Worm (Caenorhabditis elegans) whole organism, L4 larva: ENCODE measurements around the gene arl-5.
A peak's percentile ranks its signal among the peaks of the same experiment; 100 is the strongest.
"Not testable (repeated sequence)": the region's sequence is repeated elsewhere in the genome, so short reads cannot be mapped to it uniquely, and the experiment has no call there.

Experiments
- D1046.2 ChIP-seq: fragments of 200-800 bp; sonication (Bioruptor generic); IDR thresholded peaks from 2 replicates; pipeline ENCODE4 v1.3.6; 2022; ENCODE audit warnings: missing genetic modification characterization, missing compliant biosample characterization
- F26F4.8 ChIP-seq: fragments of 200-800 bp; sonication (Bioruptor generic); conservative IDR thresholded peaks from 2 replicates; pipeline ENCODE4 v1.3.6; 2022; ENCODE audit warnings: missing genetic modification characterization, missing compliant biosample characterization
- F37D6.2 ChIP-seq: sonication (generic microtip); optimal IDR thresholded peaks from 2 replicates; lab custom pipeline; 2016; ENCODE audit warnings: mild to moderate bottlenecking, missing genetic modification characterization, missing compliant biosample characterization
- F44E2.7 ChIP-seq: fragments of 200-800 bp; sonication (Bioruptor generic); IDR thresholded peaks from 2 replicates; pipeline ENCODE4 v2.1.2; 2022; ENCODE audit warnings: missing genetic modification characterization, missing compliant biosample characterization
- F49E8.2 ChIP-seq: sonication (generic microtip); optimal IDR thresholded peaks from 2 replicates; lab custom pipeline; 2016; ENCODE audit warnings: missing compliant biosample characterization, mild to moderate bottlenecking, missing genetic modification characterization, borderline replicate concordance
- Y105C5A.15 ChIP-seq: fragments of 200-800 bp; sonication (Bioruptor generic); IDR thresholded peaks from 2 replicates; pipeline ENCODE4 v1.3.6; 2022; ENCODE audit warnings: missing genetic modification characterization, missing compliant biosample characterization
- Y48G9A.11 ChIP-seq: fragments of 200-800 bp; sonication (Bioruptor generic); IDR thresholded peaks from 2 replicates; pipeline ENCODE4 v1.3.6; 2022; ENCODE audit warnings: missing genetic modification reagents, missing genetic modification characterization, missing compliant biosample characterization
- Y5F2A.4 ChIP-seq: fragments of 200-800 bp; sonication (Bioruptor generic); optimal IDR thresholded peaks from 2 replicates; lab custom pipeline; 2018; ENCODE audit warnings: mild to moderate bottlenecking, missing genetic modification characterization, missing compliant biosample characterization
- ZK337.2 ChIP-seq: fragments of 200-800 bp; sonication (Bioruptor generic); IDR thresholded peaks from 2 replicates; pipeline ENCODE4 v1.3.6; 2022; ENCODE audit warnings: missing genetic modification reagents, missing genetic modification characterization, missing compliant biosample characterization
- aly-2 ChIP-seq: sonication (generic microtip); optimal IDR thresholded peaks from 2 replicates; lab custom pipeline; 2018; ENCODE audit warnings: missing biosample characterization, missing genetic modification characterization
- ama-1 ChIP-seq: fragments of 150-350 bp; optimal IDR thresholded peaks from 2 replicates; lab custom pipeline; 2014; ENCODE audit warnings: inconsistent platforms, mixed read lengths
- arid-1 ChIP-seq: fragments of 200-800 bp; sonication (Bioruptor generic); conservative IDR thresholded peaks from 2 replicates; pipeline ENCODE4 v1.3.6; 2022; ENCODE audit warnings: missing genetic modification reagents, missing genetic modification characterization, missing compliant biosample characterization
- attf-4 ChIP-seq: sonication (generic microtip); optimal IDR thresholded peaks from 3 replicates; lab custom pipeline; 2017; ENCODE audit warnings: missing biosample characterization, missing genetic modification characterization
- ceh-20 ChIP-seq: fragments of 200-800 bp; sonication (Bioruptor generic); IDR thresholded peaks from 2 replicates; pipeline ENCODE4 v1.3.6; 2022; ENCODE audit warnings: missing genetic modification reagents, missing genetic modification characterization, missing compliant biosample characterization
- ceh-28 ChIP-seq: fragments of 150-350 bp; optimal IDR thresholded peaks from 2 replicates; lab custom pipeline; 2014; ENCODE audit warnings: missing biosample characterization, missing genetic modification reagents, missing genetic modification characterization
- ceh-32 ChIP-seq: sonication (generic microtip); optimal IDR thresholded peaks from 2 replicates; lab custom pipeline; 2016; ENCODE audit warnings: mild to moderate bottlenecking, missing genetic modification characterization, missing compliant biosample characterization; ENCODE audit not compliant: poor library complexity
- ceh-62 ChIP-seq: sonication (generic microtip); optimal IDR thresholded peaks from 2 replicates; lab custom pipeline; 2017; ENCODE audit warnings: missing biosample characterization, missing genetic modification characterization
- ctbp-1 ChIP-seq: fragments of 200-800 bp; sonication (Bioruptor generic); IDR thresholded peaks from 2 replicates; pipeline ENCODE4 v1.3.6; 2022; ENCODE audit warnings: missing genetic modification reagents, missing genetic modification characterization, missing compliant biosample characterization
- daf-16 ChIP-seq, 3 experiments: sonication (generic microtip); optimal IDR thresholded peaks; 2 replicates each; lab custom pipeline; 2016 to 2017; ENCODE audit warnings: missing genetic modification characterization in 3 of 3, missing genetic modification reagents in 3 of 3, mild to moderate bottlenecking in 2 of 3, missing compliant biosample characterization in 2 of 3, missing biosample characterization in 1 of 3, moderate library complexity in 1 of 3
- dmd-8 ChIP-seq: fragments of 200-800 bp; sonication (Bioruptor generic); IDR thresholded peaks from 2 replicates; pipeline ENCODE4 v1.3.6; 2022; ENCODE audit warnings: missing genetic modification characterization, missing compliant biosample characterization
- dmd-9 ChIP-seq: fragments of 200-800 bp; sonication (Bioruptor generic); IDR thresholded peaks from 2 replicates; pipeline ENCODE4 v1.3.6; 2022; ENCODE audit warnings: missing genetic modification reagents, missing genetic modification characterization, missing compliant biosample characterization
- dpl-1 ChIP-seq: fragments of 150-350 bp; optimal IDR thresholded peaks from 2 replicates; lab custom pipeline; 2014; ENCODE audit warnings: missing biosample characterization, missing genetic modification reagents, missing genetic modification characterization
- hmg-1.1 ChIP-seq: fragments of 200-800 bp; sonication (Bioruptor generic); IDR thresholded peaks from 2 replicates; pipeline ENCODE4 v1.3.6; 2022; ENCODE audit warnings: missing genetic modification reagents, missing genetic modification characterization, missing compliant biosample characterization
- lim-7 ChIP-seq: fragments of 200-800 bp; sonication (Bioruptor generic); IDR thresholded peaks from 2 replicates; pipeline ENCODE4 v1.3.6; 2022; ENCODE audit warnings: missing genetic modification characterization, missing compliant biosample characterization
- lin-1 ChIP-seq: fragments of 200-800 bp; sonication (Bioruptor generic); IDR thresholded peaks from 2 replicates; pipeline ENCODE4 v1.3.6; 2022; ENCODE audit warnings: missing genetic modification reagents, missing genetic modification characterization, missing compliant biosample characterization
- lin-29 ChIP-seq: fragments of 200-800 bp; sonication (Bioruptor generic); IDR thresholded peaks from 2 replicates; pipeline ENCODE4 v1.3.6; 2022; ENCODE audit warnings: missing genetic modification reagents, missing genetic modification characterization, missing compliant biosample characterization
- lin-38 ChIP-seq: fragments of 200-800 bp; sonication (Bioruptor generic); IDR thresholded peaks from 2 replicates; pipeline ENCODE4 v1.3.6; 2022; ENCODE audit warnings: missing genetic modification reagents, missing genetic modification characterization, missing compliant biosample characterization
- lin-39 ChIP-seq: fragments of 150-350 bp; optimal IDR thresholded peaks from 2 replicates; lab custom pipeline; 2014; ENCODE audit warnings: missing biosample characterization, missing genetic modification reagents, missing genetic modification characterization
- madf-5 ChIP-seq, 2 experiments: fragments of 200-800 bp; sonication (Bioruptor generic); IDR thresholded peaks; 2 replicates each; pipeline ENCODE4 v1.3.6; 2022; ENCODE audit warnings: missing compliant biosample characterization in 2 of 2, missing genetic modification characterization in 2 of 2
- madf-9 ChIP-seq: fragments of 200-800 bp; sonication (Bioruptor generic); conservative IDR thresholded peaks from 2 replicates; pipeline ENCODE4 v1.3.6; 2022; ENCODE audit warnings: missing genetic modification reagents, missing genetic modification characterization, missing compliant biosample characterization
- mdt-29 ChIP-seq: fragments of 200-800 bp; sonication (Bioruptor generic); IDR thresholded peaks from 2 replicates; pipeline ENCODE4 v1.3.6; 2022; ENCODE audit warnings: missing genetic modification reagents, missing genetic modification characterization, missing compliant biosample characterization
- mep-1 ChIP-seq: fragments of 150-350 bp; sonication (generic microtip); optimal IDR thresholded peaks from 3 replicates; lab custom pipeline; 2014; ENCODE audit warnings: missing biosample characterization, missing genetic modification characterization
- nhr-10 ChIP-seq: fragments of 150-350 bp; optimal IDR thresholded peaks from 2 replicates; lab custom pipeline; 2014; ENCODE audit warnings: missing biosample characterization, missing genetic modification characterization
- nhr-102 ChIP-seq: sonication (generic microtip); optimal IDR thresholded peaks from 2 replicates; lab custom pipeline; 2016; ENCODE audit warnings: mild to moderate bottlenecking, missing genetic modification characterization, moderate library complexity, missing compliant biosample characterization
- nhr-237 ChIP-seq: sonication (generic microtip); optimal IDR thresholded peaks from 2 replicates; lab custom pipeline; 2017; ENCODE audit warnings: missing biosample characterization, missing genetic modification characterization
- nhr-41 ChIP-seq: fragments of 200-800 bp; sonication (Bioruptor generic); IDR thresholded peaks from 2 replicates; pipeline ENCODE4 v1.3.6; 2022; ENCODE audit warnings: missing genetic modification reagents, missing genetic modification characterization, missing compliant biosample characterization
- nhr-77 ChIP-seq: fragments of 150-350 bp; optimal IDR thresholded peaks from 2 replicates; lab custom pipeline; 2014; ENCODE audit warnings: missing biosample characterization, missing genetic modification characterization
- pha-4 ChIP-seq, 2 experiments: fragments of 150-350 bp in 1 of 2; fragments of 200-800 bp in 1 of 2; sonication (Bioruptor generic) in 1 of 2; IDR thresholded peaks in 1 of 2; optimal IDR thresholded peaks in 1 of 2; 2 replicates each; pipeline versions ENCODE4 v1.3.6 to Lab custom; 2014 to 2022; ENCODE audit warnings: missing genetic modification characterization in 2 of 2, missing genetic modification reagents in 2 of 2, missing biosample characterization in 1 of 2, missing compliant biosample characterization in 1 of 2
- sdz-12 ChIP-seq: fragments of 200-800 bp; sonication (Bioruptor generic); optimal IDR thresholded peaks from 2 replicates; lab custom pipeline; 2018; ENCODE audit warnings: mild to moderate bottlenecking, missing genetic modification characterization, missing compliant biosample characterization
- snpc-1.2 ChIP-seq: fragments of 200-800 bp; sonication (Bioruptor generic); IDR thresholded peaks from 2 replicates; pipeline ENCODE4 v1.3.6; 2022; ENCODE audit warnings: missing genetic modification reagents, missing genetic modification characterization, missing compliant biosample characterization
- snpc-4 ChIP-seq: fragments of 150-350 bp; optimal IDR thresholded peaks from 2 replicates; lab custom pipeline; 2014; ENCODE audit warnings: missing biosample characterization, missing genetic modification characterization
- spr-3 ChIP-seq: fragments of 200-800 bp; sonication (Bioruptor generic); optimal IDR thresholded peaks from 2 replicates; lab custom pipeline; 2018; ENCODE audit warnings: mild to moderate bottlenecking, missing genetic modification characterization, missing compliant biosample characterization
- tra-1 ChIP-seq: fragments of 200-800 bp; sonication (Bioruptor generic); IDR thresholded peaks from 2 replicates; pipeline ENCODE4 v1.3.6; 2022; ENCODE audit warnings: missing genetic modification reagents, missing genetic modification characterization, missing compliant biosample characterization
- unc-39 ChIP-seq: sonication (generic microtip); optimal IDR thresholded peaks from 2 replicates; lab custom pipeline; 2017; ENCODE audit warnings: missing biosample characterization, missing genetic modification characterization
- unc-62 ChIP-seq, 3 experiments: fragments of 150-350 bp in 1 of 3; sonication (generic microtip); optimal IDR thresholded peaks in 2 of 3; peaks in 1 of 3; 1 replicate in 1 of 3; 2 replicates in 2 of 3; lab custom pipeline; 2014 to 2017; ENCODE audit warnings: missing biosample characterization in 3 of 3, missing genetic modification characterization in 3 of 3, missing genetic modification reagents in 3 of 3, missing genotype in 1 of 3
- vab-7 ChIP-seq: fragments of 200-800 bp; sonication (Bioruptor generic); IDR thresholded peaks from 2 replicates; pipeline ENCODE4 v1.3.6; 2022; ENCODE audit warnings: missing genetic modification reagents, missing genetic modification characterization, missing compliant biosample characterization
- zfp-2 ChIP-seq: sonication (generic microtip); optimal IDR thresholded peaks from 2 replicates; lab custom pipeline; 2016; ENCODE audit warnings: mild to moderate bottlenecking, missing genetic modification characterization, missing compliant biosample characterization

The arl-5 gene

DNA sequence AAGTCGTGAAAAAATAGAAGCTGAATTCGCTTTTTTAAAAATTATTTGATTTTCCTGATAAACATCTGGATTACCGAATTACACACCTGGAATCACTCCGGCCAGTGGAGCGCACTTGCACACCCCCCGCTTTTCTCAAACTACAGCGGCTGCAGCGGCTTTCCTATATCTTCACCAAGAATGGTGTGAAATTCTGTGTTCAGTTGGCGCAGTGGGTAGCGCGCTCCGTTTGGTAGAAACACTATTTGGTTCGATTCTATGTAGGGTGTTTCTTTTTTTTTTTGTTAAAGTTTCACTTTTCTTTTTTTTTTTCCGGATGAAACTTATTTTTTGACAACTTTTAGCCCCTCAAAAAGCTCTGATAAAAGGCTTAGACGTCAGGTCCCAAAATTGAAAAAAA, 26.1 kb downstream of the arl-5 start:
- TF ChIP-seq vab-7 (peak; percentile 69), hmg-1.1 (peak; percentile 51; the same call in 1 of the 2 replicates), arid-1 (GFP tag; lab: Robert Waterston, UW) (peak; percentile 63; the same call in 1 of the 2 replicates), D1046.2 (peak; percentile 59; the same call in 1 of the 2 replicates), Y48G9A.11 (GFP tag; lab: Robert Waterston, UW) (peak; percentile 58), pha-4 (GFP tag; IDR thresholded peaks at IDR 0.05; lab: Robert Waterston, UW) (peak; percentile 60; the same call in 1 of the 2 replicates), tra-1 (GFP tag; lab: Robert Waterston, UW) (0 out of 2 replicates have a peak, but pooled peaks have one; percentile 31), lin-1 (peak; percentile 28; the same call in 1 of the 2 replicates), snpc-1.2 (GFP tag; lab: Robert Waterston, UW) (peak; percentile 73), madf-5 (GFP tag; IDR thresholded peaks at IDR 0.05; lab: Robert Waterston, UW) (0 out of 4 replicates have a peak, but pooled peaks of 1 of the 2 experiments have one; percentile 17), F44E2.7 (0 out of 2 replicates have a peak, but pooled peaks have one; percentile 20), lin-38 (GFP tag; lab: Robert Waterston, UW) (peak; percentile 86), lim-7 (peak; percentile 73), ctbp-1 (GFP tag; lab: Robert Waterston, UW) (peak; percentile 34; the same call in 1 of the 2 replicates), dmd-8 (peak; percentile 66; the same call in 1 of the 2 replicates), ZK337.2 (0 out of 2 replicates have a peak, but pooled peaks have one; percentile 48), mdt-29 (GFP tag; lab: Robert Waterston, UW) (peak; percentile 47; the same call in 1 of the 2 replicates), F26F4.8 (peak; percentile 54; the same call in 1 of the 2 replicates), madf-9 (GFP tag; lab: Robert Waterston, UW) (0 out of 2 replicates have a peak, but pooled peaks have one; percentile 42)
- not testable (repeated sequence) for TF ChIP-seq pha-4 (tag; optimal IDR thresholded peaks at IDR 0.05; lab: Kevin White, UChicago)

DNA sequence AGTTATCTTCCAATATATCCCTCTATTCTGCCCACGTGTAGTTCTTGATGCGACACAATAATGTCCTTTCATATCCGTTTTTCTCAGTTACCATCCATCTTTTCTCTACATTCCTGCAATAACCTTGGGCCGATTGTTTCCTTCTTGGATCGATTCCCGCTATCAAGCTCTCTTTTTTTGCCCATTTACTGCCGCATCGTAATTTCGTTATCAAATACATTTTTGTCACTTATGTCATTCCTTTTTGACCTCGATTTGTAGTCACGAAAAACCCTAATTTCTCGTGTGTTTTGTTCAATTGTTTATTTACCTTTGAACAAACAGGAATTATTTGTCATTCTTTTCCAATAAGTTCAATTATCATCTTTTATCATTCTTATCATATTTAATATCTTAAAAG, 26.9 kb downstream of the arl-5 start:
- TF ChIP-seq nhr-41 (GFP tag; lab: Robert Waterston, UW), result no peak
- TF ChIP-seq nhr-10 (tag; lab: Kevin White, UChicago), result no peak
- TF ChIP-seq unc-39, result no peak
- TF ChIP-seq dpl-1 (GFP tag; lab: Kevin White, UChicago), result no peak
- TF ChIP-seq sdz-12 (GFP tag; lab: Kevin White, UChicago), result no peak
- no peak for TF ChIP-seq ceh-62 (tag; lab: Kevin White, UChicago)
- TF ChIP-seq ceh-28 (tag; lab: Kevin White, UChicago), result no peak
- TF ChIP-seq aly-2 (tag; lab: Kevin White, UChicago), result no peak
- no peak for TF ChIP-seq dmd-9
- TF ChIP-seq D1046.2, result no peak
- TF ChIP-seq lin-39 (tag; lab: Kevin White, UChicago), result no peak
- no peak for TF ChIP-seq ama-1 (lab: Kevin White, UChicago)
- TF ChIP-seq Y5F2A.4 (GFP tag; lab: Kevin White, UChicago), result no peak
- no peak for TF ChIP-seq F49E8.2 (tag; lab: Kevin White, UChicago)
- TF ChIP-seq madf-9 (GFP tag; lab: Robert Waterston, UW), result no peak
- TF ChIP-seq unc-62 (GFP tag; optimal IDR thresholded peaks at IDR 0.05 in 1 of 2; lab: Kevin White, UChicago), result peak in 1 of 2 experiments; percentile 73
- no peak for TF ChIP-seq unc-62 (tag; optimal IDR thresholded peaks at IDR 0.05; lab: Kevin White, UChicago)
- TF ChIP-seq F44E2.7, result no peak
- TF ChIP-seq Y48G9A.11 (GFP tag; lab: Robert Waterston, UW), result no peak
- peak; percentile 33 for TF ChIP-seq nhr-77
- TF ChIP-seq spr-3, result no peak
- no peak for TF ChIP-seq F37D6.2
- no peak for TF ChIP-seq daf-16 (GFP tag; optimal IDR thresholded peaks at IDR 0.05; lab: Kevin White, UChicago)
- peak; percentile 94 for TF ChIP-seq daf-16 (tag; optimal IDR thresholded peaks at IDR 0.05; lab: Kevin White, UChicago)
- no peak for TF ChIP-seq Y105C5A.15
- no peak for TF ChIP-seq hmg-1.1
- TF ChIP-seq attf-4 (tag; lab: Kevin White, UChicago), result no peak
- TF ChIP-seq arid-1 (GFP tag; lab: Robert Waterston, UW), result no peak
- TF ChIP-seq ceh-20 (GFP tag; lab: Robert Waterston, UW), result no peak
- TF ChIP-seq lin-29 (GFP tag; lab: Robert Waterston, UW), result no peak
- TF ChIP-seq nhr-102 (tag; lab: Kevin White, UChicago), result peak; percentile 10
- TF ChIP-seq nhr-237 (tag; lab: Kevin White, UChicago), result no peak
- peak; percentile 6 for TF ChIP-seq mep-1 (tag; lab: Kevin White, UChicago)
- no peak for TF ChIP-seq zfp-2 (tag; lab: Kevin White, UChicago)
- no peak for TF ChIP-seq snpc-4
- no peak for TF ChIP-seq mdt-29 (GFP tag; lab: Robert Waterston, UW)
- TF ChIP-seq ceh-32 (tag; lab: Kevin White, UChicago), result no peak
